Worm (Caenorhabditis elegans) whole organism, L1 larva: ENCODE measurements around the gene znf-593.

ENCODE experiments used
- C04F5.9 ChIP-seq: sonication (generic microtip); optimal IDR thresholded peaks from 2 replicates; lab custom pipeline; 2016; ENCODE audit warnings: missing genetic modification characterization, missing compliant biosample characterization
- C34B4.2 ChIP-seq: sonication (generic microtip); optimal IDR thresholded peaks from 2 replicates; lab custom pipeline; 2017; ENCODE audit warnings: mild to moderate bottlenecking, missing genetic modification characterization, missing compliant biosample characterization
- F16B12.6 ChIP-seq: fragments of 150-350 bp; optimal IDR thresholded peaks from 2 replicates; lab custom pipeline; 2014; ENCODE audit warnings: missing biosample characterization, missing genetic modification characterization
- aly-2 ChIP-seq: fragments of 150-350 bp; optimal IDR thresholded peaks from 2 replicates; lab custom pipeline; 2014; ENCODE audit warnings: missing biosample characterization, missing genetic modification characterization
- ama-1 ChIP-seq: fragments of 150-350 bp; optimal IDR thresholded peaks from 2 replicates; lab custom pipeline; 2014
- blmp-1 ChIP-seq: fragments of 150-350 bp; optimal IDR thresholded peaks from 2 replicates; lab custom pipeline; 2014; ENCODE audit warnings: missing biosample characterization, missing genetic modification characterization
- ceh-63 ChIP-seq: fragments of 200-800 bp; sonication (Bioruptor generic); optimal IDR thresholded peaks from 2 replicates; lab custom pipeline; 2018; ENCODE audit warnings: mild to moderate bottlenecking, missing genetic modification characterization, missing compliant biosample characterization
- ceh-8 ChIP-seq: fragments of 200-800 bp; sonication (Bioruptor generic); optimal IDR thresholded peaks from 2 replicates; lab custom pipeline; 2018; ENCODE audit warnings: mild to moderate bottlenecking, missing genetic modification characterization, moderate library complexity, missing compliant biosample characterization
- ceh-88 ChIP-seq: fragments of 200-800 bp; sonication (Bioruptor generic); IDR thresholded peaks from 2 replicates; pipeline ENCODE4 v1.3.6; 2022; ENCODE audit warnings: missing genetic modification characterization, missing compliant biosample characterization
- ceh-90 ChIP-seq: sonication (generic microtip); optimal IDR thresholded peaks from 2 replicates; lab custom pipeline; 2016; ENCODE audit warnings: missing genetic modification characterization, missing compliant biosample characterization
- efl-1 ChIP-seq, 4 experiments: fragments of 150-350 bp; optimal IDR thresholded peaks in 3 of 4; peaks in 1 of 4; 1 replicate in 1 of 4; 2 replicates in 3 of 4; lab custom pipeline; 2014; ENCODE audit warnings: missing biosample characterization in 2 of 4, missing genetic modification characterization in 2 of 4, missing genetic modification reagents in 2 of 4
- elt-2 ChIP-seq: sonication (generic microtip); optimal IDR thresholded peaks from 2 replicates; lab custom pipeline; 2016; ENCODE audit warnings: missing genetic modification characterization, mild to moderate bottlenecking, inconsistent platforms, missing compliant biosample characterization, missing genetic modification reagents
- elt-3 ChIP-seq, 6 experiments: fragments of 150-350 bp in 1 of 6; sonication (generic microtip); optimal IDR thresholded peaks; 2 replicates each; lab custom pipeline; 2017 to 2018; ENCODE audit warnings: missing biosample characterization in 6 of 6, missing genetic modification characterization in 6 of 6, inconsistent platforms in 1 of 6
- ets-5 ChIP-seq: fragments of 200-800 bp; sonication (Bioruptor generic); IDR thresholded peaks from 2 replicates; pipeline ENCODE4 v1.3.6; 2022; ENCODE audit warnings: missing genetic modification characterization, missing compliant biosample characterization
- fkh-4 ChIP-seq: sonication (generic microtip); optimal IDR thresholded peaks from 2 replicates; lab custom pipeline; 2016; ENCODE audit warnings: missing compliant biosample characterization, missing genetic modification characterization, borderline replicate concordance
- hlh-17 ChIP-seq: fragments of 200-800 bp; sonication (Bioruptor generic); optimal IDR thresholded peaks from 2 replicates; lab custom pipeline; 2018; ENCODE audit warnings: missing genetic modification characterization, mild to moderate bottlenecking, missing compliant biosample characterization, moderate library complexity, borderline replicate concordance
- hlh-4 ChIP-seq: sonication (generic microtip); optimal IDR thresholded peaks from 2 replicates; lab custom pipeline; 2016; ENCODE audit warnings: mild to moderate bottlenecking, missing genetic modification characterization, missing compliant biosample characterization
- irx-1 ChIP-seq: sonication (generic microtip); optimal IDR thresholded peaks from 2 replicates; lab custom pipeline; 2016; ENCODE audit warnings: missing genetic modification characterization, missing compliant biosample characterization
- lin-14 ChIP-seq: fragments of 200-800 bp; sonication (Bioruptor generic); optimal IDR thresholded peaks from 2 replicates; lab custom pipeline; 2018; ENCODE audit warnings: mild to moderate bottlenecking, missing genetic modification characterization, moderate library complexity, missing compliant biosample characterization
- lin-39 ChIP-seq: fragments of 150-350 bp; optimal IDR thresholded peaks from 2 replicates; lab custom pipeline; 2014; ENCODE audit warnings: missing biosample characterization, missing genetic modification reagents, missing genetic modification characterization
- mab-9 ChIP-seq: fragments of 200-800 bp; sonication (Bioruptor generic); IDR thresholded peaks from 2 replicates; pipeline ENCODE4 v1.3.6; 2022; ENCODE audit warnings: missing genetic modification reagents, missing genetic modification characterization, missing compliant biosample characterization
- mef-2 ChIP-seq: fragments of 150-350 bp; optimal IDR thresholded peaks from 2 replicates; lab custom pipeline; 2014; ENCODE audit warnings: missing biosample characterization, missing genetic modification characterization
- nhr-19 ChIP-seq: fragments of 200-800 bp; sonication (Bioruptor generic); conservative IDR thresholded peaks from 2 replicates; pipeline ENCODE4 v1.3.6; 2022; ENCODE audit warnings: missing genetic modification characterization, missing compliant biosample characterization
- nhr-20 ChIP-seq: sonication (generic microtip); optimal IDR thresholded peaks from 2 replicates; lab custom pipeline; 2016; ENCODE audit warnings: mild to moderate bottlenecking, missing genetic modification characterization, missing compliant biosample characterization
- nhr-237 ChIP-seq: fragments of 150-350 bp; optimal IDR thresholded peaks from 2 replicates; lab custom pipeline; 2014; ENCODE audit warnings: missing biosample characterization, missing genetic modification characterization
- nhr-71 ChIP-seq: sonication (generic microtip); optimal IDR thresholded peaks from 2 replicates; lab custom pipeline; 2016; ENCODE audit warnings: mild to moderate bottlenecking, missing genetic modification characterization, moderate library complexity, missing compliant biosample characterization
- nhr-76 ChIP-seq: sonication (generic microtip); optimal IDR thresholded peaks from 2 replicates; lab custom pipeline; 2017; ENCODE audit warnings: missing biosample characterization, missing genetic modification characterization
- nhr-77 ChIP-seq: fragments of 150-350 bp; optimal IDR thresholded peaks from 2 replicates; lab custom pipeline; 2014; ENCODE audit warnings: missing biosample characterization, missing genetic modification characterization
- nhr-85 ChIP-seq: sonication (generic microtip); peaks from one replicate; lab custom pipeline; 2016; ENCODE audit warnings: missing genetic modification characterization, inconsistent platforms, missing compliant biosample characterization
- nhr-90 ChIP-seq: sonication (generic microtip); optimal IDR thresholded peaks from 2 replicates; lab custom pipeline; 2016; ENCODE audit warnings: mild to moderate bottlenecking, missing genetic modification characterization, missing compliant biosample characterization; ENCODE audit not compliant: poor library complexity
- pqm-1 ChIP-seq: sonication (generic microtip); optimal IDR thresholded peaks from 3 replicates; lab custom pipeline; 2017; ENCODE audit warnings: missing biosample characterization, missing genetic modification characterization
- sox-4 ChIP-seq: sonication (generic microtip); optimal IDR thresholded peaks from 2 replicates; lab custom pipeline; 2016; ENCODE audit warnings: missing genetic modification characterization, missing compliant biosample characterization
- sptf-1 ChIP-seq: fragments of 150-350 bp; optimal IDR thresholded peaks from 2 replicates; lab custom pipeline; 2014; ENCODE audit warnings: missing biosample characterization, missing genetic modification characterization
- tbx-2 ChIP-seq: sonication (generic microtip); optimal IDR thresholded peaks from 2 replicates; lab custom pipeline; 2016; ENCODE audit warnings: missing genetic modification characterization, missing compliant biosample characterization
- unc-130 ChIP-seq: fragments of 150-350 bp; optimal IDR thresholded peaks from 2 replicates; lab custom pipeline; 2017; ENCODE audit warnings: missing biosample characterization, missing genetic modification characterization, inconsistent platforms
- unc-30 ChIP-seq: sonication (generic microtip); optimal IDR thresholded peaks from 2 replicates; lab custom pipeline; 2017; ENCODE audit warnings: missing biosample characterization, missing genetic modification characterization
- unc-62 ChIP-seq: fragments of 150-350 bp; optimal IDR thresholded peaks from 2 replicates; lab custom pipeline; 2014; ENCODE audit warnings: missing biosample characterization, missing genetic modification reagents, missing genetic modification characterization
- zag-1 ChIP-seq: fragments of 150-350 bp; optimal IDR thresholded peaks from 2 replicates; lab custom pipeline; 2014; ENCODE audit warnings: missing biosample characterization, missing genetic modification characterization
- ztf-4 ChIP-seq: fragments of 150-350 bp; optimal IDR thresholded peaks from 2 replicates; lab custom pipeline; 2014; ENCODE audit warnings: missing biosample characterization, missing genetic modification characterization

The znf-593 gene

DNA sequence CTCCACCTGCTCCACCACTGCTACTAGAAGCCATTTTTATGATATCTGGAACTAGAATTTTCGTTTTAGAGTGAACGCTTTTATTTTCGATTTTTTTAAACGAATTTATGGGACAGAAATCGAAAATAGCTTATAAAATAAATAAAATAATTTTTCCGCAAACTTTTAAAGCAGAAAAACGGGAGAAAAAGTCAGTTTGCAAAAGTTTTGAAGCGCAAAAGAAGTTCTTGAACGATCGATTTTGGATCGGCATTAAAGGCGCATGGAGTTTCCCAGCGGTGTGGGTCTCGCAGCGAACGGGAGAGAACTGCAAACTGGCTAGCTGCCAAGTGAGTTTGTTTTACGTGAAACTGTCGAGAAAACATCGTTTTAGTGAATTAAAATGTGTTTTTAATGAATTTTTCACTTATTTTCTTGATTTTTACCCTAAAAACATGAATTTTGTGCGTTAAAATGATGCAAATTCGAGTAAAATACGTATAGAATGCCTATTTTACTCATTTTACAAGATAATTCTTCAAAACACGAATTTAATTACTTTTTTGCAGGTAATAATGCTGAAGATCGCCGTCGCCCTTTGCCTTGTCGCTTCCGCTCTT, 1.8 kb upstream of the znf-593 start, which contains the start of the genes ccf-1 and trap-4 (continued):
- TF ChIP-seq F16B12.6 (tag; lab: Kevin White, UChicago) (peak; percentile 49), nhr-90 (tag; lab: Kevin White, UChicago) (peak; percentile 20), lin-14 (GFP tag; lab: Kevin White, UChicago) (no peak), mab-9 (no peak), nhr-76 (no peak), nhr-85 (tag; lab: Kevin White, UChicago) (peak; percentile 67), aly-2 (tag; lab: Kevin White, UChicago) (peak; percentile 7), C34B4.2 (tag; lab: Kevin White, UChicago) (no peak), ama-1 (no peak), elt-2 (tag; lab: Kevin White, UChicago) (no peak), nhr-77 (tag; lab: Kevin White, UChicago) (peak; percentile 42), hlh-4 (tag; lab: Kevin White, UChicago) (no peak), unc-62 (GFP tag; lab: Kevin White, UChicago) (no peak), nhr-71 (tag; lab: Kevin White, UChicago) (peak; percentile 58), unc-30 (no peak), ceh-90 (tag; lab: Kevin White, UChicago) (no peak)
- TF ChIP-seq, all 84 proteins: peak for 32

- no peak for TF ChIP-seq ceh-63 (GFP tag; lab: Kevin White, UChicago)
- no peak for TF ChIP-seq efl-1 (optimal IDR thresholded peaks at IDR 0.05; lab: Kevin White, UChicago)
- TF ChIP-seq efl-1 (GFP tag; optimal IDR thresholded peaks at IDR 0.05 in 1 of 2; lab: Kevin White, UChicago), result no peak
- TF ChIP-seq nhr-19, result no peak
- TF ChIP-seq nhr-85 (tag; lab: Kevin White, UChicago), result no peak
- no peak for TF ChIP-seq sptf-1 (tag; lab: Kevin White, UChicago)
- no peak for TF ChIP-seq zag-1 (tag; lab: Kevin White, UChicago)
- no peak for TF ChIP-seq nhr-71 (tag; lab: Kevin White, UChicago)
- TF ChIP-seq ceh-8 (GFP tag; lab: Kevin White, UChicago), result no peak
- TF ChIP-seq unc-130 (tag; lab: Kevin White, UChicago), result no peak
- no peak for TF ChIP-seq irx-1
- TF ChIP-seq elt-3 (tag; optimal IDR thresholded peaks at IDR 0.05; lab: Kevin White, UChicago), result no peak
- no peak for TF ChIP-seq lin-39 (tag; lab: Kevin White, UChicago)
- TF ChIP-seq pqm-1, result no peak
- TF ChIP-seq nhr-76, result no peak
Measured at ce11 chrIII:11917525-11917924, 994 bp downstream of the znf-593 start.

DNA sequence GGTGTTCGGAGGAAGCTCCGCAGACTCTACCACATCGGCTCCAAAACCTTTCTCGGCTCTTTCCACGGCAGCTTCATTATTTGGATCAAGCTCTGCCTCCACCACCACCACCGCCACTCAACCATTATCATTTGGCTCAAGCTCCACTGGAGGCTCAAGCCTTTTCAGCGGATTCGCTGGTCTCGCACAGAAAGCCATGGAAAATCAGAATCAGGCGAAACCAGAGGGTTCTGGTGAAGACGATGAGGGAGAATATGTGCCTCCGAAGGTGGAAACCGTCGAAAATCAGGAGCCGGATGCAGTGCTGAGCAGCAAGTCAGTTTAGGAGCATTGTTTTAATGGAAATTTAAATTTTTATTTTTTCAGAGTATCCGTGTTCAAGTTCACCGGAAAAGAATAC, 1.4 kb downstream of the znf-593 start:
- TF ChIP-seq F16B12.6 (tag; lab: Kevin White, UChicago) (no peak), sox-4 (no peak), fkh-4 (tag; lab: Kevin White, UChicago) (no peak), nhr-20 (no peak), C04F5.9 (tag; lab: Kevin White, UChicago) (no peak), unc-130 (tag; lab: Kevin White, UChicago) (no peak), ama-1 (no peak), hlh-17 (GFP tag; lab: Kevin White, UChicago) (no peak), ceh-8 (GFP tag; lab: Kevin White, UChicago) (no peak), tbx-2 (tag; lab: Kevin White, UChicago) (no peak)

DNA sequence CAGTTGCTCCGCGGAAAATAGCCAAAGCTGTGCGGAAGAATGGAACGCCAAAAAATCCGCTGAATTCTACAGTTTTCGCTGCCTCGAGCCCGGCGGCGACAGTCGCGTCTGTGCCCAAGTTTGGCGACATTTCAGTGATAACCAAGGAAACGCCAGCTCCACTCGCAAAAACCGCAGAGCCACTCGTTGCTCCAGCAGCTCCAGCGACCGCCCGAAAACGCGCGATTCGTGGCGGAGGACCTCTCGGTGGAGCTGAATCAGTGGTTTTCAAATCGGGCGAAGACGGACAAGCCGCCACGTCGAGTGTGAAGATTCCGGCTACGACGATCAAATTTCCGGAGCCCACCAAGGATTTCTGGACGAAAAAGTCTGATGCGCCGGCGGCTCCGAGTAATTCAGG, 2.3 kb downstream of the znf-593 start:
- no peak for TF ChIP-seq ceh-63 (GFP tag; lab: Kevin White, UChicago)
- no peak for TF ChIP-seq ets-5 (GFP tag; lab: Robert Waterston, UW)
- TF ChIP-seq ceh-88 (GFP tag; lab: Robert Waterston, UW), result no peak
- TF ChIP-seq ztf-4 (tag; lab: Kevin White, UChicago), result no peak
- no peak for TF ChIP-seq mef-2 (tag; lab: Kevin White, UChicago)
- no peak for TF ChIP-seq blmp-1 (tag; lab: Kevin White, UChicago)
- no peak for TF ChIP-seq fkh-4 (tag; lab: Kevin White, UChicago)
- no peak for TF ChIP-seq nhr-237 (tag; lab: Kevin White, UChicago)
